Fruit fly (Drosophila melanogaster) whole organism, embryonic: ENCODE data around the gene fry.

Source experiments
- Adf1 ChIP-seq: fragments of 200-800 bp; sonication (Bioruptor generic); IDR thresholded peaks from 2 replicates; pipeline ENCODE4 v1.3.6; 2022; ENCODE audit warnings: missing biosample characterization, missing genetic modification characterization
- Antp ChIP-seq: fragments of 200-800 bp; sonication (Bioruptor generic); optimal IDR thresholded peaks from 3 replicates; lab custom pipeline; 2016; ENCODE audit warnings: missing biosample characterization, missing genetic modification characterization
- B-H1 ChIP-seq: fragments of 200-800 bp; sonication (Bioruptor generic); IDR thresholded peaks from 3 replicates; pipeline ENCODE4 v1.3.6; 2022; ENCODE audit warnings: missing biosample characterization, missing genetic modification characterization
- BtbVII ChIP-seq: fragments of 200-800 bp; sonication (Bioruptor generic); optimal IDR thresholded peaks from 3 replicates; lab custom pipeline; 2017; ENCODE audit warnings: missing biosample characterization, mild to moderate bottlenecking, missing genetic modification characterization
- CG10209 ChIP-seq: fragments of 200-800 bp; sonication (Bioruptor generic); optimal IDR thresholded peaks from 3 replicates; lab custom pipeline; 2017; ENCODE audit warnings: missing biosample characterization, mild to moderate bottlenecking, missing genetic modification characterization, missing genetic modification reagents
- CG10321 ChIP-seq: fragments of 200-800 bp; sonication (Bioruptor generic); IDR thresholded peaks from 2 replicates; pipeline ENCODE4 v1.3.6; 2022; ENCODE audit warnings: missing biosample characterization, missing genetic modification characterization
- CG11093 ChIP-seq: fragments of 200-800 bp; sonication (Bioruptor generic); IDR thresholded peaks from 3 replicates; pipeline ENCODE4 v1.3.6; 2022; ENCODE audit warnings: missing biosample characterization, missing genetic modification characterization
- CG11247 ChIP-seq: fragments of 200-800 bp; sonication (Bioruptor generic); IDR thresholded peaks from 2 replicates; pipeline ENCODE4 v1.3.6; 2022; ENCODE audit warnings: missing biosample characterization, missing genetic modification characterization
- CG1233 ChIP-seq: fragments of 200-800 bp; sonication (Bioruptor generic); optimal IDR thresholded peaks from 4 replicates; lab custom pipeline; 2018; ENCODE audit warnings: missing biosample characterization, mild to moderate bottlenecking, missing genetic modification characterization
- CG13775 ChIP-seq: fragments of 200-800 bp; sonication (Bioruptor generic); optimal IDR thresholded peaks from 3 replicates; lab custom pipeline; 2017; ENCODE audit warnings: missing biosample characterization, mild to moderate bottlenecking, missing genetic modification characterization
- CG14441 ChIP-seq: fragments of 200-800 bp; sonication (Bioruptor generic); IDR thresholded peaks from 2 replicates; pipeline ENCODE4 v1.3.6; 2022; ENCODE audit warnings: missing biosample characterization, missing genetic modification characterization
- CG15073 ChIP-seq: fragments of 200-800 bp; sonication (Bioruptor generic); optimal IDR thresholded peaks from 2 replicates; lab custom pipeline; 2016; ENCODE audit warnings: missing biosample characterization, missing genetic modification characterization
- CG1792 ChIP-seq: fragments of 200-800 bp; sonication (Bioruptor generic); optimal IDR thresholded peaks from 2 replicates; lab custom pipeline; 2016; ENCODE audit warnings: missing biosample characterization, missing genetic modification characterization
- CG2116 ChIP-seq: fragments of 200-800 bp; sonication (Bioruptor generic); optimal IDR thresholded peaks from 3 replicates; lab custom pipeline; 2018; ENCODE audit warnings: missing biosample characterization, mild to moderate bottlenecking, missing genetic modification characterization
- CG30403 ChIP-seq: fragments of 200-800 bp; sonication (Bioruptor generic); optimal IDR thresholded peaks from 3 replicates; lab custom pipeline; 2016; ENCODE audit warnings: missing biosample characterization, missing genetic modification characterization
- CG3065 ChIP-seq: fragments of 200-800 bp; sonication (Bioruptor generic); optimal IDR thresholded peaks from 2 replicates; lab custom pipeline; 2016; ENCODE audit warnings: missing biosample characterization, missing genetic modification characterization
- CG3281 ChIP-seq: fragments of 200-800 bp; sonication (Bioruptor generic); optimal IDR thresholded peaks from 3 replicates; lab custom pipeline; 2017; ENCODE audit warnings: missing biosample characterization, mild to moderate bottlenecking, missing genetic modification characterization
- CG33557 ChIP-seq: fragments of 200-800 bp; sonication (Bioruptor generic); optimal IDR thresholded peaks from 2 replicates; lab custom pipeline; 2019; ENCODE audit warnings: missing biosample characterization, mild to moderate bottlenecking, missing genetic modification characterization, moderate library complexity
- CG3838 ChIP-seq: fragments of 200-800 bp; sonication (Bioruptor generic); optimal IDR thresholded peaks from 3 replicates; lab custom pipeline; 2016; ENCODE audit warnings: missing biosample characterization, missing genetic modification characterization
- CG4282 ChIP-seq: fragments of 200-800 bp; sonication (Bioruptor generic); optimal IDR thresholded peaks from 2 replicates; lab custom pipeline; 2016; ENCODE audit warnings: missing biosample characterization, missing genetic modification characterization
- CG4854 ChIP-seq: fragments of 200-800 bp; sonication (Bioruptor generic); optimal IDR thresholded peaks from 2 replicates; lab custom pipeline; 2016; ENCODE audit warnings: missing biosample characterization, missing genetic modification characterization, inconsistent platforms
- CG6689 ChIP-seq: fragments of 200-800 bp; sonication (Bioruptor generic); IDR thresholded peaks from 2 replicates; pipeline ENCODE4 v1.3.6; 2022; ENCODE audit warnings: missing biosample characterization, missing genetic modification characterization
- CG6791 ChIP-seq: fragments of 200-800 bp; sonication (Bioruptor generic); IDR thresholded peaks from 3 replicates; pipeline ENCODE4 v1.3.6; 2022; ENCODE audit warnings: missing biosample characterization, missing genetic modification characterization; ENCODE audit not compliant: partially characterized antibody
- CG6854 ChIP-seq: fragments of 200-800 bp; sonication (Bioruptor generic); optimal IDR thresholded peaks from 3 replicates; lab custom pipeline; 2017; ENCODE audit warnings: missing biosample characterization, mild to moderate bottlenecking, missing genetic modification characterization
- CTCF ChIP-seq: fragments of 200-800 bp; sonication (Bioruptor generic); optimal IDR thresholded peaks from 2 replicates; lab custom pipeline; 2017; ENCODE audit warnings: missing biosample characterization, mild to moderate bottlenecking, missing genetic modification characterization, moderate library complexity
- CrebB ChIP-seq: fragments of 200-800 bp; sonication (Bioruptor generic); optimal IDR thresholded peaks from 3 replicates; lab custom pipeline; 2018; ENCODE audit warnings: missing biosample characterization, mild to moderate bottlenecking, missing genetic modification characterization
- Dll ChIP-seq: fragments of 200-800 bp; sonication (Bioruptor generic); IDR thresholded peaks from 4 replicates; pipeline ENCODE4 v1.3.6; 2022; ENCODE audit warnings: missing biosample characterization, missing genetic modification characterization; ENCODE audit not compliant: partially characterized antibody
- Doc2 ChIP-seq: fragments of 200-800 bp; sonication (Bioruptor generic); IDR thresholded peaks from 2 replicates; pipeline ENCODE4 v1.3.6; 2022; ENCODE audit warnings: missing biosample characterization, missing genetic modification characterization
- E2f2 ChIP-seq: fragments of 200-800 bp; sonication (Bioruptor generic); IDR thresholded peaks from 2 replicates; pipeline ENCODE4 v1.3.6; 2022; ENCODE audit warnings: missing biosample characterization, missing genetic modification characterization
- Elba2 ChIP-seq: fragments of 200-800 bp; sonication (Bioruptor generic); optimal IDR thresholded peaks from 3 replicates; lab custom pipeline; 2016; ENCODE audit warnings: missing biosample characterization, missing genetic modification characterization
- HLHmδ ChIP-seq: fragments of 200-800 bp; sonication (Bioruptor generic); optimal IDR thresholded peaks from 2 replicates; lab custom pipeline; 2018; ENCODE audit warnings: missing biosample characterization, mild to moderate bottlenecking, missing genetic modification characterization, moderate library complexity
- Lhr ChIP-seq: fragments of 200-800 bp; sonication (Bioruptor generic); optimal IDR thresholded peaks from 3 replicates; lab custom pipeline; 2017; ENCODE audit warnings: mild to moderate bottlenecking, missing biosample characterization, missing genetic modification reagents, missing genetic modification characterization
- MBD-R2 ChIP-seq: fragments of 200-800 bp; sonication (Bioruptor generic); IDR thresholded peaks from 2 replicates; pipeline ENCODE4 v1.3.6; 2022; ENCODE audit warnings: missing biosample characterization, missing genetic modification characterization
- Ravus ChIP-seq: fragments of 200-800 bp; sonication (Bioruptor generic); IDR thresholded peaks from 2 replicates; pipeline ENCODE4 v1.3.6; 2022; ENCODE audit warnings: missing biosample characterization, missing genetic modification characterization
- Rx ChIP-seq: fragments of 200-800 bp; sonication (Bioruptor generic); IDR thresholded peaks from 2 replicates; pipeline ENCODE4 v1.3.6; 2022; ENCODE audit warnings: missing biosample characterization, missing genetic modification characterization
- Xrp1 ChIP-seq: fragments of 200-800 bp; sonication (Bioruptor generic); IDR thresholded peaks from 2 replicates; pipeline ENCODE4 v1.3.6; 2022; ENCODE audit warnings: missing biosample characterization, missing genetic modification characterization
- aop ChIP-seq: fragments of 200-800 bp; sonication (Bioruptor generic); IDR thresholded peaks from 2 replicates; pipeline ENCODE4 v1.3.6; 2022; ENCODE audit warnings: missing biosample characterization, missing genetic modification characterization
- caup ChIP-seq: fragments of 200-800 bp; sonication (Bioruptor generic); optimal IDR thresholded peaks from 3 replicates; lab custom pipeline; 2017; ENCODE audit warnings: missing biosample characterization, mild to moderate bottlenecking, missing genetic modification characterization, moderate library complexity; ENCODE audit not compliant: severe bottlenecking
- da ChIP-seq: fragments of 200-800 bp; sonication (Bioruptor generic); optimal IDR thresholded peaks from 2 replicates; lab custom pipeline; 2016; ENCODE audit warnings: missing biosample characterization, missing genetic modification characterization
- dmrt99B ChIP-seq: fragments of 200-800 bp; sonication (Bioruptor generic); optimal IDR thresholded peaks from 2 replicates; lab custom pipeline; 2018; ENCODE audit warnings: missing biosample characterization, mild to moderate bottlenecking, missing genetic modification characterization, moderate library complexity
- esg ChIP-seq: fragments of 200-800 bp; sonication (Bioruptor generic); conservative IDR thresholded peaks from 2 replicates; pipeline ENCODE4 v1.3.6; 2022; ENCODE audit warnings: missing biosample characterization, missing genetic modification characterization
- fd96Cb ChIP-seq: fragments of 200-800 bp; sonication (Bioruptor generic); optimal IDR thresholded peaks from 2 replicates; lab custom pipeline; 2018; ENCODE audit warnings: missing biosample characterization, mild to moderate bottlenecking, missing genetic modification characterization, moderate library complexity
- klu ChIP-seq: fragments of 200-800 bp; sonication (Bioruptor generic); IDR thresholded peaks from 2 replicates; pipeline ENCODE4 v1.3.6; 2022; ENCODE audit warnings: missing biosample characterization, missing genetic modification characterization
- maf-S ChIP-seq: fragments of 200-800 bp; sonication (Bioruptor generic); optimal IDR thresholded peaks from 2 replicates; lab custom pipeline; 2016; ENCODE audit warnings: missing biosample characterization, missing genetic modification characterization
- mirr ChIP-seq: fragments of 200-800 bp; sonication (Bioruptor generic); optimal IDR thresholded peaks from 3 replicates; lab custom pipeline; 2018; ENCODE audit warnings: missing biosample characterization, mild to moderate bottlenecking, missing genetic modification characterization
- salm ChIP-seq: fragments of 200-800 bp; sonication (Bioruptor generic); optimal IDR thresholded peaks from 2 replicates; lab custom pipeline; 2018; ENCODE audit warnings: missing biosample characterization, mild to moderate bottlenecking, missing genetic modification characterization
- so ChIP-seq: fragments of 200-800 bp; sonication (Bioruptor generic); IDR thresholded peaks from 3 replicates; pipeline ENCODE4 v1.3.6; 2022; ENCODE audit warnings: missing biosample characterization, missing genetic modification characterization
- sr ChIP-seq: fragments of 200-800 bp; sonication (Bioruptor generic); IDR thresholded peaks from 3 replicates; pipeline ENCODE4 v1.3.6; 2022; ENCODE audit warnings: missing biosample characterization, missing genetic modification characterization
- stwl ChIP-seq: fragments of 200-800 bp; sonication (Bioruptor generic); optimal IDR thresholded peaks from 3 replicates; lab custom pipeline; 2018; ENCODE audit warnings: missing biosample characterization, mild to moderate bottlenecking, missing genetic modification characterization, moderate library complexity
- trh ChIP-seq: fragments of 200-800 bp; sonication (Bioruptor generic); optimal IDR thresholded peaks from 2 replicates; lab custom pipeline; 2016; ENCODE audit warnings: missing biosample characterization, missing genetic modification characterization
- unpg ChIP-seq: fragments of 200-800 bp; sonication (Bioruptor generic); optimal IDR thresholded peaks from 3 replicates; lab custom pipeline; 2018; ENCODE audit warnings: missing biosample characterization, mild to moderate bottlenecking, missing genetic modification characterization, moderate library complexity

fry gene

DNA sequence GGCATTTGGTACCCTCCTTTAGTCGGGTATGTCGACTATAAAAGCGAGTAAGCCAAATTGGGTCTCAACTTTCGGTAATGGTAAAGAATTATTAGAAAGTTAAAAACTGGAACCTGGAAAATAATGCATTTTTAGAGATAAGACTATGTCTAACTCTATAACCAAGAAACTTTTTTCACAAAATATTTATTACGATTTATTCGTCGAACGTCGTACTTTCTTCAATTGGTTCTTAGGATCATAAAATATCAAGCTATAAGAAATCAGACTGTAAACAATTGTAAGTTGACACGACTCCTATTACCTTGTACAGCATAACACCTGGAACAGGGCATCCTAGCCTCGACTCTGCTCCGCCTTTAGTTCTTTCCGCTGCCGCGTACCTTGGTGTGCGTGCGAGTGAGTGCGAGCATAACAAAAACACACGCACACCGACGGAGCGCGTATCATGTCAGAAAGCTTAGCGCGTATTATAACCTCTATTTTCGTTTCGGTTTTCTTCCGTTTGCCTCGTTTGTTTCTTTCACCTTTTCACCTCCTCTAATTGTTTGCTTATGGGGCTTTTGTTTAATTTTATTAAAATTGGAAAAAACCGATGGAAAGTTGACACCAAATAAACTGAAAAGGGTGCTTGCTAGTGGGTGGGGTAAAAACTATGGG, 14.1 kb upstream of the fry start (continued):
- TF ChIP-seq esg (GFP tag; lab: Robert Waterston, UW) (peak; percentile 89), CG3065 (GFP tag; lab: Kevin White, UChicago) (peak; percentile 91), da (GFP tag; lab: Kevin White, UChicago) (peak; percentile 94), Rx (GFP tag; lab: Robert Waterston, UW) (peak; percentile 67), CrebB (peak; percentile 71), CG1792 (GFP tag; lab: Kevin White, UChicago) (peak; percentile 91), Adf1 (no peak), unpg (GFP tag; lab: Kevin White, UChicago) (peak; percentile 87), Ravus (peak; percentile 65), aop (peak; percentile 70; the same call in 1 of the 2 replicates), maf-S (GFP tag; lab: Kevin White, UChicago) (peak; percentile 97), caup (GFP tag; lab: Kevin White, UChicago) (peak; percentile 94), salm (tag; lab: Kevin White, UChicago) (peak; percentile 81), CG4282 (GFP tag; lab: Kevin White, UChicago) (peak; percentile 83), B-H1 (GFP tag; lab: Robert Waterston, UW) (peak; percentile 75; the same call in 2 of the 3 replicates), CG14441 (GFP tag; lab: Robert Waterston, UW) (peak; percentile 88), CG15073 (GFP tag; lab: Kevin White, UChicago) (peak; percentile 71), stwl (no peak), CG2116 (peak; percentile 78), trh (GFP tag; lab: Kevin White, UChicago) (peak; percentile 89), MBD-R2 (peak; percentile 62; the same call in 1 of the 2 replicates), CG33557 (peak; percentile 91), klu (GFP tag; lab: Robert Waterston, UW) (peak; percentile 88), CG10209 (GFP tag; lab: Kevin White, UChicago) (peak; percentile 97), CG6854 (GFP tag; lab: Kevin White, UChicago) (peak; percentile 95), BtbVII (GFP tag; lab: Kevin White, UChicago) (peak; percentile 96), CG30403 (GFP tag; lab: Kevin White, UChicago) (peak; percentile 99), CG6791 (GFP tag; lab: Robert Waterston, UW) (no peak), Xrp1 (GFP tag; lab: Robert Waterston, UW) (peak; percentile 89), Lhr (peak; percentile 84), Elba2 (GFP tag; lab: Kevin White, UChicago) (no peak), E2f2 (GFP tag; lab: Robert Waterston, UW) (peak; percentile 62), HLHmδ (GFP tag; lab: Kevin White, UChicago) (no peak), Dll (GFP tag; lab: Robert Waterston, UW) (no peak), CG3281 (GFP tag; lab: Kevin White, UChicago) (peak; percentile 97), CG10321 (peak; percentile 64), CG4854 (GFP tag; lab: Kevin White, UChicago) (peak; percentile 94), CG3838 (GFP tag; lab: Kevin White, UChicago) (peak; percentile 87), CG13775 (GFP tag; lab: Kevin White, UChicago) (peak; percentile 97), CG6689 (GFP tag; lab: Robert Waterston, UW) (peak; percentile 94), CTCF (GFP tag; lab: Kevin White, UChicago) (peak; percentile 52), CG1233 (GFP tag; lab: Kevin White, UChicago) (peak; percentile 96), sr (GFP tag; lab: Robert Waterston, UW) (peak; percentile 56; the same call in 1 of the 3 replicates), so (GFP tag; lab: Robert Waterston, UW) (peak; percentile 86; the same call in 2 of the 3 replicates), mirr (GFP tag; lab: Kevin White, UChicago) (peak; percentile 62), CG11247 (GFP tag; lab: Robert Waterston, UW) (peak; percentile 84), Antp (GFP tag; lab: Kevin White, UChicago) (peak; percentile 97), Doc2 (GFP tag; lab: Robert Waterston, UW) (peak; percentile 69), CG11093 (GFP tag; lab: Robert Waterston, UW) (peak; percentile 88), fd96Cb (tag; lab: Kevin White, UChicago) (peak; percentile 94), dmrt99B (peak; percentile 97)
